Worm (Caenorhabditis elegans) whole organism, mixed stage, embryonic: ENCODE data around the gene srv-6.
A peak's percentile ranks its signal among the peaks of the same experiment; 100 is the strongest.

Source experiments
- M03D4.4 ChIP-seq: sonication (generic microtip); optimal IDR thresholded peaks from 2 replicates; lab custom pipeline; 2017; ENCODE audit warnings: mild to moderate bottlenecking, missing genetic modification characterization, missing compliant biosample characterization
- bed-3 ChIP-seq: fragments of 200-800 bp; sonication (Bioruptor generic); optimal IDR thresholded peaks from 3 replicates; lab custom pipeline; 2018; ENCODE audit warnings: mild to moderate bottlenecking, missing genetic modification characterization, moderate library complexity, missing compliant biosample characterization
- blmp-1 ChIP-seq: fragments of 150-350 bp; optimal IDR thresholded peaks from 2 replicates; lab custom pipeline; 2014; ENCODE audit warnings: missing biosample characterization, missing genetic modification characterization
- ceh-39 ChIP-seq: fragments of 150-350 bp; optimal IDR thresholded peaks from 2 replicates; lab custom pipeline; 2014; ENCODE audit warnings: missing biosample characterization, missing genetic modification characterization
- ceh-43 ChIP-seq: fragments of 200-800 bp; sonication (Bioruptor generic); optimal IDR thresholded peaks from 2 replicates; lab custom pipeline; 2018; ENCODE audit warnings: mild to moderate bottlenecking, missing genetic modification characterization, moderate library complexity, missing compliant biosample characterization
- ceh-83 ChIP-seq: fragments of 200-800 bp; sonication (Bioruptor generic); optimal IDR thresholded peaks from 2 replicates; lab custom pipeline; 2018; ENCODE audit warnings: mild to moderate bottlenecking, missing genetic modification characterization, missing compliant biosample characterization
- ces-1 ChIP-seq: fragments of 150-350 bp; optimal IDR thresholded peaks from 2 replicates; lab custom pipeline; 2014; ENCODE audit warnings: missing biosample characterization, missing genetic modification reagents, missing genetic modification characterization
- cnd-1 ChIP-seq: fragments of 200-800 bp; sonication (Bioruptor generic); optimal IDR thresholded peaks from 2 replicates; lab custom pipeline; 2018; ENCODE audit warnings: mild to moderate bottlenecking, missing genetic modification characterization, missing compliant biosample characterization
- drap-1 ChIP-seq: fragments of 200-800 bp; sonication (Bioruptor generic); optimal IDR thresholded peaks from 3 replicates; lab custom pipeline; 2018; ENCODE audit warnings: mild to moderate bottlenecking, missing genetic modification characterization, missing compliant biosample characterization
- elt-1 ChIP-seq: sonication (generic microtip); optimal IDR thresholded peaks from 2 replicates; lab custom pipeline; 2017; ENCODE audit warnings: missing genetic modification characterization, mild to moderate bottlenecking, missing compliant biosample characterization, antibody characterized with exemption, moderate library complexity, borderline replicate concordance; ENCODE audit not compliant: insufficient read depth
- elt-3 ChIP-seq: fragments of 150-350 bp; optimal IDR thresholded peaks from 2 replicates; lab custom pipeline; 2014; ENCODE audit warnings: missing biosample characterization, missing genetic modification characterization
- flh-1 ChIP-seq: fragments of 200-800 bp; sonication (Bioruptor generic); optimal IDR thresholded peaks from 2 replicates; lab custom pipeline; 2018; ENCODE audit warnings: mild to moderate bottlenecking, missing genetic modification characterization, moderate library complexity, missing compliant biosample characterization
- ham-2 ChIP-seq: fragments of 200-800 bp; sonication (Bioruptor generic); optimal IDR thresholded peaks from 2 replicates; lab custom pipeline; 2018; ENCODE audit warnings: mild to moderate bottlenecking, missing genetic modification characterization, missing compliant biosample characterization
- hlh-1 ChIP-seq: fragments of 150-350 bp; optimal IDR thresholded peaks from 2 replicates; lab custom pipeline; 2014; ENCODE audit warnings: missing biosample characterization, missing genetic modification reagents, missing genetic modification characterization
- lin-13 ChIP-seq: fragments of 150-350 bp; optimal IDR thresholded peaks from 2 replicates; lab custom pipeline; 2014; ENCODE audit warnings: missing biosample characterization, missing genetic modification characterization
- lin-32 ChIP-seq: fragments of 200-800 bp; sonication (Bioruptor generic); optimal IDR thresholded peaks from 2 replicates; lab custom pipeline; 2018; ENCODE audit warnings: mild to moderate bottlenecking, missing genetic modification characterization, missing compliant biosample characterization
- lsy-2 ChIP-seq: fragments of 150-350 bp; optimal IDR thresholded peaks from 2 replicates; lab custom pipeline; 2014; ENCODE audit warnings: missing biosample characterization, missing genetic modification characterization
- mab-5 ChIP-seq: fragments of 150-350 bp; optimal IDR thresholded peaks from 2 replicates; lab custom pipeline; 2014; ENCODE audit warnings: missing biosample characterization, missing genetic modification characterization
- mep-1 ChIP-seq: fragments of 150-350 bp; optimal IDR thresholded peaks from 2 replicates; lab custom pipeline; 2017; ENCODE audit warnings: missing biosample characterization, missing genetic modification reagents, missing genetic modification characterization, inconsistent platforms
- mls-2 ChIP-seq: sonication (generic microtip); optimal IDR thresholded peaks from 2 replicates; lab custom pipeline; 2016; ENCODE audit warnings: mild to moderate bottlenecking, missing genetic modification characterization, moderate library complexity, missing compliant biosample characterization
- nhr-12 ChIP-seq: fragments of 150-350 bp; optimal IDR thresholded peaks from 2 replicates; lab custom pipeline; 2014; ENCODE audit warnings: missing biosample characterization, missing genetic modification characterization
- nhr-2 ChIP-seq: fragments of 150-350 bp; optimal IDR thresholded peaks from 2 replicates; lab custom pipeline; 2014; ENCODE audit warnings: missing biosample characterization, missing genetic modification characterization
- nhr-237 ChIP-seq: fragments of 150-350 bp; optimal IDR thresholded peaks from 2 replicates; lab custom pipeline; 2014; ENCODE audit warnings: missing biosample characterization, missing genetic modification characterization
- nhr-28 ChIP-seq: fragments of 150-350 bp; optimal IDR thresholded peaks from 2 replicates; lab custom pipeline; 2014; ENCODE audit warnings: missing biosample characterization, missing genetic modification characterization
- pha-4 ChIP-seq: fragments of 150-350 bp; optimal IDR thresholded peaks from 2 replicates; lab custom pipeline; 2018; ENCODE audit warnings: missing biosample characterization, missing genetic modification reagents, missing genetic modification characterization
- sem-2 ChIP-seq: fragments of 200-800 bp; sonication (Bioruptor generic); optimal IDR thresholded peaks from 2 replicates; lab custom pipeline; 2018; ENCODE audit warnings: mild to moderate bottlenecking, missing genetic modification characterization, missing compliant biosample characterization
- snpc-4 ChIP-seq: fragments of 150-350 bp; optimal IDR thresholded peaks from 2 replicates; lab custom pipeline; 2014; ENCODE audit warnings: missing biosample characterization, missing genetic modification characterization
- sptf-1 ChIP-seq: sonication (generic microtip); optimal IDR thresholded peaks from 2 replicates; lab custom pipeline; 2017; ENCODE audit warnings: mild to moderate bottlenecking, missing genetic modification characterization, moderate library complexity, missing compliant biosample characterization
- tbx-8 ChIP-seq: fragments of 200-800 bp; sonication (Bioruptor generic); optimal IDR thresholded peaks from 2 replicates; lab custom pipeline; 2018; ENCODE audit warnings: mild to moderate bottlenecking, missing genetic modification characterization, moderate library complexity, missing compliant biosample characterization
- unc-120 ChIP-seq: sonication (generic microtip); optimal IDR thresholded peaks from 2 replicates; lab custom pipeline; 2017; ENCODE audit warnings: missing genetic modification characterization, missing compliant biosample characterization; ENCODE audit not compliant: poor library complexity, severe bottlenecking
- unc-39 ChIP-seq: fragments of 150-350 bp; optimal IDR thresholded peaks from 2 replicates; lab custom pipeline; 2014; ENCODE audit warnings: missing biosample characterization, missing genetic modification characterization
- unc-62 ChIP-seq: fragments of 150-350 bp; optimal IDR thresholded peaks from 2 replicates; lab custom pipeline; 2014; ENCODE audit warnings: missing biosample characterization, missing genetic modification reagents, missing genetic modification characterization
- zip-8 ChIP-seq: fragments of 150-350 bp; optimal IDR thresholded peaks from 2 replicates; lab custom pipeline; 2014; ENCODE audit warnings: missing biosample characterization, missing genetic modification characterization
- ztf-11 ChIP-seq: fragments of 150-350 bp; optimal IDR thresholded peaks from 2 replicates; lab custom pipeline; 2014; ENCODE audit warnings: missing biosample characterization, missing genetic modification characterization

srv-6 gene

ce11 chrX:4255366-4255765, 1.5 kb upstream of the srv-6 start:
- TF ChIP-seq nhr-12 (tag; lab: Kevin White, UChicago) (no peak), bed-3 (no peak), sem-2 (GFP tag; lab: Kevin White, UChicago) (no peak), unc-62 (no peak), drap-1 (no peak), nhr-237 (tag; lab: Kevin White, UChicago) (no peak), elt-3 (tag; lab: Kevin White, UChicago) (no peak), lsy-2 (no peak), ham-2 (GFP tag; lab: Kevin White, UChicago) (no peak)

ce11 chrX:4260297-4260696, 3.4 kb downstream of the srv-6 start, which contains the start of gene C52B9.4:
C52B9.4 (plus strand) TSS chrX:4260652.
- TF ChIP-seq unc-62 = no peak
- peak; percentile 8 for TF ChIP-seq mep-1 (tag; lab: Kevin White, UChicago)
- TF ChIP-seq ham-2 (GFP tag; lab: Kevin White, UChicago) = no peak
- TF ChIP-seq nhr-28 (tag; lab: Kevin White, UChicago) = no peak
- TF ChIP-seq elt-1 (tag; lab: Kevin White, UChicago) = no peak
- no peak for TF ChIP-seq ceh-83
- TF ChIP-seq lin-13 (tag; lab: Kevin White, UChicago) = peak; percentile 51
- TF ChIP-seq drap-1 = no peak
- no peak for TF ChIP-seq unc-39
- TF ChIP-seq zip-8 (tag; lab: Kevin White, UChicago) = no peak
- no peak for TF ChIP-seq flh-1 (GFP tag; lab: Kevin White, UChicago)
- TF ChIP-seq pha-4 (tag; lab: Kevin White, UChicago) = peak; percentile 65
- TF ChIP-seq tbx-8 (GFP tag; lab: Kevin White, UChicago) = no peak
- TF ChIP-seq bed-3 = no peak
- TF ChIP-seq elt-3 (tag; lab: Kevin White, UChicago) = no peak
- TF ChIP-seq cnd-1 (tag; lab: Kevin White, UChicago) = no peak

- TF ChIP-seq mab-5 (tag; lab: Kevin White, UChicago) (no peak), ham-2 (GFP tag; lab: Kevin White, UChicago) (no peak), M03D4.4 (tag; lab: Kevin White, UChicago) (no peak), sptf-1 (tag; lab: Kevin White, UChicago) (no peak), ces-1 (GFP tag; lab: Kevin White, UChicago) (no peak), sem-2 (GFP tag; lab: Kevin White, UChicago) (no peak), unc-39 (no peak), unc-120 (tag; lab: Kevin White, UChicago) (no peak), unc-62 (no peak), blmp-1 (tag; lab: Kevin White, UChicago) (no peak), flh-1 (GFP tag; lab: Kevin White, UChicago) (no peak), lsy-2 (no peak), pha-4 (tag; lab: Kevin White, UChicago) (no peak), ztf-11 (tag; lab: Kevin White, UChicago) (no peak), mls-2 (tag; lab: Kevin White, UChicago) (no peak), cnd-1 (tag; lab: Kevin White, UChicago) (no peak)
Measured at ce11 chrX:4263820-4264219, 7.0 kb downstream of the srv-6 start.

ce11 chrX:4265283-4265907, 8.5 kb downstream of the srv-6 start, which contains the start of gene coel-1:
coel-1 (plus strand) TSS chrX:4265663.
- TF ChIP-seq lin-32 (GFP tag; lab: Kevin White, UChicago) (no peak), zip-8 (tag; lab: Kevin White, UChicago) (no peak), unc-120 (tag; lab: Kevin White, UChicago) (peak; percentile 65), pha-4 (tag; lab: Kevin White, UChicago) (no peak), drap-1 (peak; percentile 16), ham-2 (GFP tag; lab: Kevin White, UChicago) (peak; percentile 86), unc-62 (peak; percentile 67), mls-2 (tag; lab: Kevin White, UChicago) (peak; percentile 28), blmp-1 (tag; lab: Kevin White, UChicago) (peak; percentile 20), cnd-1 (tag; lab: Kevin White, UChicago) (peak; percentile 8), hlh-1 (tag; lab: Kevin White, UChicago) (peak; percentile 72), tbx-8 (GFP tag; lab: Kevin White, UChicago) (no peak), elt-3 (tag; lab: Kevin White, UChicago) (no peak), nhr-12 (tag; lab: Kevin White, UChicago) (no peak), lsy-2 (peak; percentile 36), M03D4.4 (tag; lab: Kevin White, UChicago) (no peak), mab-5 (tag; lab: Kevin White, UChicago) (no peak), ceh-43 (GFP tag; lab: Kevin White, UChicago) (no peak), mep-1 (tag; lab: Kevin White, UChicago) (no peak), snpc-4 (tag; lab: Kevin White, UChicago) (no peak), flh-1 (GFP tag; lab: Kevin White, UChicago) (no peak), ces-1 (GFP tag; lab: Kevin White, UChicago) (peak; percentile 71), nhr-2 (tag; lab: Kevin White, UChicago) (no peak), ztf-11 (tag; lab: Kevin White, UChicago) (no peak), sptf-1 (tag; lab: Kevin White, UChicago) (peak; percentile 31), sem-2 (GFP tag; lab: Kevin White, UChicago) (peak; percentile 3), bed-3 (no peak), elt-1 (tag; lab: Kevin White, UChicago) (no peak), unc-39 (no peak), ceh-39 (no peak), lin-13 (tag; lab: Kevin White, UChicago) (no peak)
